Fruit fly (Drosophila melanogaster) whole organism, adult: Measurements from ENCODE around the gene CheA7a.

Experiments
- CG11617 ChIP-seq: fragments of 200-800 bp; sonication (Bioruptor generic); optimal IDR thresholded peaks from 2 replicates; lab custom pipeline; 2017; ENCODE audit warnings: mild to moderate bottlenecking, missing biosample characterization, missing genetic modification reagents, missing genetic modification characterization
- CG14711 ChIP-seq: fragments of 200-800 bp; sonication (Bioruptor generic); optimal IDR thresholded peaks from 2 replicates; lab custom pipeline; 2018; ENCODE audit warnings: missing biosample characterization, mild to moderate bottlenecking, missing genetic modification characterization, moderate library complexity
- CG1620 ChIP-seq: fragments of 200-800 bp; sonication (Bioruptor generic); optimal IDR thresholded peaks from 2 replicates; lab custom pipeline; 2016; ENCODE audit warnings: missing biosample characterization, missing genetic modification characterization
- CG7045 ChIP-seq: fragments of 200-800 bp; sonication (Bioruptor generic); optimal IDR thresholded peaks from 2 replicates; lab custom pipeline; 2017; ENCODE audit warnings: missing biosample characterization, mild to moderate bottlenecking, missing genetic modification characterization
- Clk ChIP-seq: fragments of 200-800 bp; sonication (Bioruptor generic); optimal IDR thresholded peaks from 2 replicates; lab custom pipeline; 2017; ENCODE audit warnings: missing biosample characterization, missing genetic modification characterization
- Mnt ChIP-seq: fragments of 200-800 bp; sonication (Bioruptor generic); optimal IDR thresholded peaks from 2 replicates; lab custom pipeline; 2016; ENCODE audit warnings: missing biosample characterization, mild to moderate bottlenecking, missing genetic modification characterization
- bab1 ChIP-seq: fragments of 200-800 bp; sonication (Bioruptor generic); optimal IDR thresholded peaks from 3 replicates; lab custom pipeline; 2019; ENCODE audit warnings: missing biosample characterization, mild to moderate bottlenecking, missing genetic modification characterization, moderate library complexity
- kay ChIP-seq: fragments of 200-800 bp; sonication (Bioruptor generic); peaks from one replicate; lab custom pipeline; 2016; ENCODE audit warnings: missing biosample characterization, missing genetic modification characterization, borderline replicate concordance
- ovo ChIP-seq: fragments of 200-800 bp; sonication (Bioruptor generic); optimal IDR thresholded peaks from 2 replicates; lab custom pipeline; 2016; ENCODE audit warnings: missing biosample characterization, missing genetic modification characterization
- toe ChIP-seq: fragments of 200-800 bp; sonication (Bioruptor generic); optimal IDR thresholded peaks from 2 replicates; lab custom pipeline; 2016; ENCODE audit warnings: missing biosample characterization, missing genetic modification characterization

DNA sequence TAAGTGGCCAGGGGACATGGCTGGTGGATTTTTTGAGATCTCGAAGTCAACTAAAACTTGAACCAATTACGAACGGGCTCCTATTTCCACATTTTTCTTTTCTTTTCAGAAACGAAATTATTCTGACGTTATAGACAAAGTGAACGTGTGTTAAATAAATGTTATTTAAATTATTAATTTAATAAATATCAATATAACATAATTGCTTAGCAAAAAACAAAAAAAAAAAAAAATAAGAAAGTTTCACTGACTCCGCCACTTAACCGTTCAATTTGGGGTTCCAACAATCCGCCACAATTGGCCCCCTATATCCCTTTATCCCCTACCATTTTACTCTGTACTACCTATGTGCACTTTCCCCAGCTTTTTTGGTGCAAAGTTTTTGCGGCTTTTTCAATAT lies 5.0 kb downstream of the CheA7a start, which contains the start of gene CG42781:
- TF ChIP-seq Clk (no peak), CG14711 (tag; lab: Kevin White, UChicago) (no peak), kay (GFP tag; lab: Kevin White, UChicago) (no peak), toe (GFP tag; lab: Kevin White, UChicago) (no peak), CG1620 (GFP tag; lab: Kevin White, UChicago) (no peak), bab1 (no peak), ovo (no peak), CG11617 (GFP tag; lab: Kevin White, UChicago) (no peak), Mnt (GFP tag; lab: Kevin White, UChicago) (no peak), CG7045 (GFP tag; lab: Kevin White, UChicago) (no peak)
